Worm (Caenorhabditis elegans) whole organism, young adult: ENCODE data around the gene rbm-26.

Source experiments
- attf-6 ChIP-seq: fragments of 200-800 bp; sonication (Bioruptor generic); IDR thresholded peaks from 2 replicates; pipeline ENCODE4 v1.3.6; 2022; ENCODE audit warnings: missing genetic modification reagents, missing genetic modification characterization, missing compliant biosample characterization
- hlh-26 ChIP-seq: fragments of 200-800 bp; sonication (Bioruptor generic); conservative IDR thresholded peaks from 2 replicates; pipeline ENCODE4 v1.3.6; 2022; ENCODE audit warnings: missing genetic modification reagents, missing genetic modification characterization, missing compliant biosample characterization
- snpc-1.3 ChIP-seq: sonication (generic microtip); optimal IDR thresholded peaks from 2 replicates; lab custom pipeline; 2017; ENCODE audit warnings: missing genetic modification characterization, mild to moderate bottlenecking, missing compliant biosample characterization, antibody characterized with exemption, moderate library complexity, missing genotype, missing genetic modification reagents; ENCODE audit not compliant: insufficient read depth
- unc-62 ChIP-seq: fragments of 150-350 bp; optimal IDR thresholded peaks from 2 replicates; lab custom pipeline; 2014; ENCODE audit warnings: missing biosample characterization, missing genetic modification reagents, missing genetic modification characterization
- ztf-3 ChIP-seq: fragments of 200-800 bp; sonication (Bioruptor generic); optimal IDR thresholded peaks from 2 replicates; lab custom pipeline; 2018; ENCODE audit warnings: mild to moderate bottlenecking, missing genetic modification characterization, missing compliant biosample characterization

ce11 chrIII:5697266-5697665, 14.1 kb upstream of the rbm-26 start, which contains the start of gene B0336.7:
- no peak for TF ChIP-seq attf-6 (GFP tag; lab: Robert Waterston, UW)
- no peak for TF ChIP-seq ztf-3 (GFP tag; lab: Kevin White, UChicago)
- TF ChIP-seq unc-62 = no peak
- no peak for TF ChIP-seq hlh-26 (GFP tag; lab: Robert Waterston, UW)
- TF ChIP-seq snpc-1.3 (tag; lab: Kevin White, UChicago) = no peak
